Fruit fly (Drosophila melanogaster) whole organism, embryonic: Measurements from ENCODE around the gene CG11374.

ENCODE experiments used
- CG11723 ChIP-seq: fragments of 200-800 bp; sonication (Bioruptor generic); optimal IDR thresholded peaks from 2 replicates; lab custom pipeline; 2017; ENCODE audit warnings: missing biosample characterization, mild to moderate bottlenecking, missing genetic modification characterization
- CG12155 ChIP-seq: fragments of 200-800 bp; sonication (Bioruptor generic); optimal IDR thresholded peaks from 3 replicates; lab custom pipeline; 2016; ENCODE audit warnings: missing biosample characterization, missing genetic modification characterization
- CG13296 ChIP-seq: fragments of 200-800 bp; sonication (Bioruptor generic); optimal IDR thresholded peaks from 3 replicates; lab custom pipeline; 2018; ENCODE audit warnings: missing biosample characterization, mild to moderate bottlenecking, missing genetic modification characterization
- CG14965 ChIP-seq: fragments of 200-800 bp; sonication (Bioruptor generic); optimal IDR thresholded peaks from 2 replicates; lab custom pipeline; 2016; ENCODE audit warnings: missing biosample characterization, missing genetic modification characterization, borderline replicate concordance
- CG15269 ChIP-seq: fragments of 200-800 bp; sonication (Bioruptor generic); optimal IDR thresholded peaks from 2 replicates; lab custom pipeline; 2018; ENCODE audit warnings: missing biosample characterization, mild to moderate bottlenecking, missing genetic modification characterization, moderate library complexity
- CG17385 ChIP-seq: fragments of 200-800 bp; sonication (Bioruptor generic); optimal IDR thresholded peaks from 3 replicates; lab custom pipeline; 2018; ENCODE audit warnings: missing biosample characterization, mild to moderate bottlenecking, missing genetic modification characterization
- CG1832 ChIP-seq: fragments of 200-800 bp; sonication (Bioruptor generic); optimal IDR thresholded peaks from 2 replicates; lab custom pipeline; 2017; ENCODE audit warnings: missing biosample characterization, mild to moderate bottlenecking, missing genetic modification characterization, inconsistent platforms
- CG18764 ChIP-seq: fragments of 200-800 bp; sonication (Bioruptor generic); optimal IDR thresholded peaks from 3 replicates; lab custom pipeline; 2016; ENCODE audit warnings: missing biosample characterization, missing genetic modification characterization
- CG2889 ChIP-seq: fragments of 200-800 bp; sonication (Bioruptor generic); IDR thresholded peaks from 3 replicates; pipeline ENCODE4 v1.3.6; 2022; ENCODE audit warnings: missing biosample characterization, missing genetic modification characterization
- CG30020 ChIP-seq: fragments of 200-800 bp; optimal IDR thresholded peaks from 2 replicates; lab custom pipeline; 2019; ENCODE audit warnings: missing biosample characterization, mild to moderate bottlenecking, missing genetic modification characterization, moderate library complexity
- CG34224 ChIP-seq: fragments of 200-800 bp; sonication (Bioruptor generic); IDR thresholded peaks from 3 replicates; pipeline ENCODE4 v1.3.6; 2022; ENCODE audit warnings: missing biosample characterization, missing genetic modification characterization; ENCODE audit not compliant: partially characterized antibody
- CG34376 ChIP-seq: fragments of 200-800 bp; sonication (Bioruptor generic); optimal IDR thresholded peaks from 2 replicates; lab custom pipeline; 2018; ENCODE audit warnings: missing biosample characterization, mild to moderate bottlenecking, missing genetic modification characterization
- CG5953 ChIP-seq: fragments of 200-800 bp; sonication (Bioruptor generic); IDR thresholded peaks from 2 replicates; pipeline ENCODE4 v1.3.6; 2022; ENCODE audit warnings: missing biosample characterization, missing genetic modification characterization
- CG9437 ChIP-seq: fragments of 200-800 bp; sonication (Bioruptor generic); optimal IDR thresholded peaks from 2 replicates; lab custom pipeline; 2018; ENCODE audit warnings: missing biosample characterization, mild to moderate bottlenecking, missing genetic modification characterization
- CG9817 ChIP-seq: fragments of 200-800 bp; sonication (Bioruptor generic); optimal IDR thresholded peaks from 2 replicates; lab custom pipeline; 2018; ENCODE audit warnings: missing biosample characterization, mild to moderate bottlenecking, missing genetic modification characterization, moderate library complexity
- CG9932 ChIP-seq: fragments of 200-800 bp; sonication (Bioruptor generic); IDR thresholded peaks from 2 replicates; pipeline ENCODE4 v1.3.6; 2022; ENCODE audit warnings: missing biosample characterization, missing genetic modification characterization
- Dll ChIP-seq: fragments of 200-800 bp; sonication (Bioruptor generic); IDR thresholded peaks from 4 replicates; pipeline ENCODE4 v1.3.6; 2022; ENCODE audit warnings: missing biosample characterization, missing genetic modification characterization; ENCODE audit not compliant: partially characterized antibody
- Drgx ChIP-seq: fragments of 200-800 bp; sonication (Bioruptor generic); IDR thresholded peaks from 2 replicates; pipeline ENCODE4 v1.3.6; 2022; ENCODE audit warnings: missing biosample characterization, missing genetic modification characterization
- Elba2 ChIP-seq: fragments of 200-800 bp; sonication (Bioruptor generic); optimal IDR thresholded peaks from 3 replicates; lab custom pipeline; 2016; ENCODE audit warnings: missing biosample characterization, missing genetic modification characterization
- Ets97D ChIP-seq: fragments of 200-800 bp; sonication (Bioruptor generic); optimal IDR thresholded peaks from 3 replicates; lab custom pipeline; 2016; ENCODE audit warnings: missing biosample characterization, missing genetic modification characterization
- Fer3 ChIP-seq: fragments of 200-800 bp; sonication (Bioruptor generic); optimal IDR thresholded peaks from 2 replicates; lab custom pipeline; 2018; ENCODE audit warnings: missing biosample characterization, mild to moderate bottlenecking, missing genetic modification characterization, moderate library complexity
- Hand ChIP-seq: fragments of 200-800 bp; sonication (Bioruptor generic); optimal IDR thresholded peaks from 2 replicates; lab custom pipeline; 2017; ENCODE audit warnings: mild to moderate bottlenecking, missing biosample characterization, missing genetic modification reagents, missing genetic modification characterization
- HmgZ ChIP-seq: fragments of 200-800 bp; sonication (Bioruptor generic); optimal IDR thresholded peaks from 2 replicates; lab custom pipeline; 2018; ENCODE audit warnings: missing biosample characterization, mild to moderate bottlenecking, missing genetic modification characterization
- Hr3 ChIP-seq: fragments of 200-800 bp; sonication (Bioruptor generic); optimal IDR thresholded peaks from 3 replicates; lab custom pipeline; 2016; ENCODE audit warnings: missing biosample characterization, missing genetic modification characterization
- Jarid2 ChIP-seq: fragments of 200-800 bp; sonication (Bioruptor generic); optimal IDR thresholded peaks from 3 replicates; lab custom pipeline; 2017; ENCODE audit warnings: mild to moderate bottlenecking, missing biosample characterization, missing genetic modification reagents, missing genetic modification characterization
- NC2α ChIP-seq: fragments of 200-800 bp; sonication (Bioruptor generic); optimal IDR thresholded peaks from 2 replicates; lab custom pipeline; 2016; ENCODE audit warnings: missing biosample characterization, missing genetic modification characterization
- Nf-YA ChIP-seq: fragments of 200-800 bp; sonication (Bioruptor generic); IDR thresholded peaks from 2 replicates; pipeline ENCODE4 v1.3.6; 2022; ENCODE audit warnings: missing biosample characterization, missing genetic modification characterization
- PHDP ChIP-seq: fragments of 200-800 bp; sonication (Bioruptor generic); optimal IDR thresholded peaks from 3 replicates; lab custom pipeline; 2018; ENCODE audit warnings: missing biosample characterization, mild to moderate bottlenecking, missing genetic modification characterization, moderate library complexity
- Ravus ChIP-seq: fragments of 200-800 bp; sonication (Bioruptor generic); IDR thresholded peaks from 2 replicates; pipeline ENCODE4 v1.3.6; 2022; ENCODE audit warnings: missing biosample characterization, missing genetic modification characterization
- Scr ChIP-seq: fragments of 200-800 bp; sonication (Bioruptor generic); IDR thresholded peaks from 2 replicates; pipeline ENCODE4 v1.3.6; 2022; ENCODE audit warnings: missing biosample characterization, missing genetic modification characterization; ENCODE audit not compliant: partially characterized antibody
- Taf1 ChIP-seq: fragments of 200-800 bp; sonication (Bioruptor generic); IDR thresholded peaks from 2 replicates; pipeline ENCODE4 v1.3.6; 2022; ENCODE audit warnings: missing biosample characterization, missing genetic modification characterization
- Tbp ChIP-seq: fragments of >200 bp; optimal IDR thresholded peaks from 2 replicates; lab custom pipeline; 2018; ENCODE audit warnings: missing biosample characterization, missing genetic modification characterization
- chm ChIP-seq: fragments of 200-800 bp; sonication (Bioruptor generic); IDR thresholded peaks from 2 replicates; pipeline ENCODE4 v1.3.6; 2022; ENCODE audit warnings: missing biosample characterization, missing genetic modification characterization
- crol ChIP-seq: fragments of 200-800 bp; sonication (Bioruptor generic); IDR thresholded peaks from 2 replicates; pipeline ENCODE4 v1.3.6; 2022; ENCODE audit warnings: missing biosample characterization, missing genetic modification characterization
- cwo ChIP-seq: fragments of 200-800 bp; sonication (Bioruptor generic); optimal IDR thresholded peaks from 3 replicates; lab custom pipeline; 2017; ENCODE audit warnings: missing biosample characterization, missing genetic modification characterization, mild to moderate bottlenecking, moderate library complexity, missing genetic modification reagents
- dmrt99B ChIP-seq: fragments of 200-800 bp; sonication (Bioruptor generic); optimal IDR thresholded peaks from 2 replicates; lab custom pipeline; 2018; ENCODE audit warnings: missing biosample characterization, mild to moderate bottlenecking, missing genetic modification characterization, moderate library complexity
- gcm ChIP-seq: fragments of 200-800 bp; sonication (Bioruptor generic); optimal IDR thresholded peaks from 2 replicates; lab custom pipeline; 2019; ENCODE audit warnings: missing biosample characterization, mild to moderate bottlenecking, missing genetic modification characterization, moderate library complexity
- hbn ChIP-seq: fragments of 200-800 bp; sonication (Bioruptor generic); IDR thresholded peaks from 2 replicates; pipeline ENCODE4 v1.3.6; 2022; ENCODE audit warnings: missing biosample characterization, missing genetic modification characterization; ENCODE audit not compliant: partially characterized antibody
- kni ChIP-seq: fragments of 200-800 bp; sonication (Bioruptor generic); optimal IDR thresholded peaks from 3 replicates; lab custom pipeline; 2017; ENCODE audit warnings: mild to moderate bottlenecking, missing biosample characterization, missing genetic modification reagents, missing genetic modification characterization
- lbe ChIP-seq: fragments of 200-800 bp; sonication (Bioruptor generic); optimal IDR thresholded peaks from 2 replicates; lab custom pipeline; 2016; ENCODE audit warnings: missing biosample characterization, mild to moderate bottlenecking, missing genetic modification characterization
- mirr ChIP-seq: fragments of 200-800 bp; sonication (Bioruptor generic); optimal IDR thresholded peaks from 3 replicates; lab custom pipeline; 2018; ENCODE audit warnings: missing biosample characterization, mild to moderate bottlenecking, missing genetic modification characterization
- pan ChIP-seq, 4 experiments: fragments of >200 bp in 3 of 4; fragments of 200-800 bp in 1 of 4; sonication (Bioruptor generic) in 1 of 4; optimal IDR thresholded peaks in 3 of 4; IDR thresholded peaks in 1 of 4; 2 replicates each; pipeline versions ENCODE4 v1.3.6 to Lab custom; 2017 to 2022; ENCODE audit warnings: missing biosample characterization in 2 of 4, missing genetic modification characterization in 2 of 4, mixed read lengths in 1 of 4
- psq ChIP-seq: fragments of 200-800 bp; sonication (Bioruptor generic); optimal IDR thresholded peaks from 2 replicates; lab custom pipeline; 2017; ENCODE audit warnings: missing biosample characterization, missing genetic modification characterization
- salm ChIP-seq: fragments of 200-800 bp; sonication (Bioruptor generic); optimal IDR thresholded peaks from 2 replicates; lab custom pipeline; 2018; ENCODE audit warnings: missing biosample characterization, mild to moderate bottlenecking, missing genetic modification characterization
- sima ChIP-seq: fragments of 200-800 bp; sonication (Bioruptor generic); optimal IDR thresholded peaks from 2 replicates; lab custom pipeline; 2016; ENCODE audit warnings: missing biosample characterization, missing genetic modification characterization
- z ChIP-seq: fragments of 200-800 bp; sonication (Bioruptor generic); IDR thresholded peaks from 3 replicates; pipeline ENCODE4 v1.3.6; 2022; ENCODE audit warnings: missing biosample characterization, missing genetic modification characterization
- zen ChIP-seq: fragments of 200-800 bp; sonication (Bioruptor generic); optimal IDR thresholded peaks from 3 replicates; lab custom pipeline; 2018; ENCODE audit warnings: missing biosample characterization, mild to moderate bottlenecking, missing genetic modification characterization, moderate library complexity

The CG11374 gene

DNA sequence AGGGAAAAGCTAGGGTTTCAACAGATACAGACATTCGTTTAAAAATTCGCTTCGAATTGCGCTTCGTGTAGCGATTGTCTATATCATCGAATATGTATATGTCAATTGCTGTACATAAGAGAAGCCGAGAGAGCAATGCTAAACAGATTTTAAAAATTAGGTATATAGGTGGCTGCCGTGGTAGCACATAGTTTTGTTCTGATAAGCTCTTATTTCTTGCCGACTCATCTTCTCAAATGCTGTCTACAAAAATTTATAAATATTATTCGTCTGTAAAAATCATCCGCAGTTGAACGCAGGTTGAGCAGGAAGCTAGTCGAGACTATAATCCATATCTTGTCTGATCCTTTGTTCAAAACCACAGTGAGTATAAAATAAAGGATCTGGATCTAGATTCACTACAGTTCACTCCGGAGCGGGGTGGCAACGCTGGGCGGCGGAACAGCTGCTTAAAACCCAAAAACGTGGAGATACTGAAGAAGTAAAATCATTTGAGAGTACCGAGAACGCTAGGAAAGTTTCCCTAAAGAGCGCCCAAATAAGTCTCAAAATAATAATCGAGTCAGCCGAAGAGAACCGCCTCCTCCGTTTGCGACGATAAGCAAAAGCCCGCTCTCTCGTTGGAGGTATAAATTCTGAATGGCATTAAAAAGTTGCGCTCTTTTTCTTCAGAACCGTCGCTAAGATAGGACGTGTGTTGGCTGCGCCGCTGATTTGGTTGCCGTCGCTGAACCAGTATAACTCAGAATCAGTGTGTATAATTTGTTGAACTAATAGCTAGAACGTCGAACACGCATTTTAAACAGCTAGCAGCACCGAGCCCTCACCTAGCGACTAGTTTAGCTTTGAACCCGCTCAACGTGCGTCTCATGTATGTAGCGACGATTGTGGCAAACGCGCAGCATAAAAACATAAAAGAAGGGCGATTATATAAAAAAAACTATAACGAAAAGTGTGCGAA, 31.6 kb downstream of the CG11374 start (continued):
- TF ChIP-seq crol (no peak), CG34376 (GFP tag; lab: Kevin White, UChicago) (peak; percentile 89), CG30020 (tag; lab: Kevin White, UChicago) (peak; percentile 16), Hr3 (no peak), CG5953 (GFP tag; lab: Robert Waterston, UW) (no peak), CG9932 (GFP tag; lab: Robert Waterston, UW) (0 out of 2 replicates have a peak, but pooled peaks have one; percentile 29), CG34224 (peak; percentile 70), CG18764 (GFP tag; lab: Kevin White, UChicago) (no peak), Scr (GFP tag; lab: Robert Waterston, UW) (peak; percentile 19; the same call in 1 of the 2 replicates), CG9817 (no peak), CG17385 (GFP tag; lab: Kevin White, UChicago) (peak; percentile 56), mirr (GFP tag; lab: Kevin White, UChicago) (peak; percentile 81), sima (GFP tag; lab: Kevin White, UChicago) (no peak), Jarid2 (GFP tag; lab: Kevin White, UChicago) (peak; percentile 0), gcm (GFP tag; lab: Kevin White, UChicago) (peak; percentile 59), NC2α (no peak), salm (peak; percentile 8), Elba2 (GFP tag; lab: Kevin White, UChicago) (no peak), Taf1 (GFP tag; lab: Robert Waterston, UW) (no peak), lbe (peak; percentile 53), pan (optimal IDR thresholded peaks at IDR 0.05; lab: Kevin White, UChicago) (no peak), pan (GFP tag; optimal IDR thresholded peaks at IDR 0.05 in 1 of 2, IDR thresholded peaks at IDR 0.05 in 1 of 2) (no peak), Ravus (no peak), z (peak; percentile 77), zen (tag; lab: Kevin White, UChicago) (no peak), Fer3 (no peak), CG2889 (no peak), HmgZ (tag; lab: Kevin White, UChicago) (no peak), CG13296 (GFP tag; lab: Kevin White, UChicago) (peak; percentile 64), CG11723 (GFP tag; lab: Kevin White, UChicago) (no peak), Drgx (peak; percentile 5; the same call in 1 of the 2 replicates), CG14965 (GFP tag; lab: Kevin White, UChicago) (no peak), CG15269 (tag; lab: Kevin White, UChicago) (no peak), dmrt99B (tag; lab: Kevin White, UChicago) (no peak), Dll (GFP tag; lab: Robert Waterston, UW) (peak; percentile 53; the same call in 3 of the 4 replicates), CG1832 (no peak), CG12155 (no peak), Hand (GFP tag; lab: Kevin White, UChicago) (peak; percentile 60), kni (GFP tag; lab: Kevin White, UChicago) (peak; percentile 35), Nf-YA (GFP tag; lab: Robert Waterston, UW) (no peak), PHDP (tag; lab: Kevin White, UChicago) (peak; percentile 7), Tbp (GFP tag; lab: Kevin White, UChicago) (no peak), Ets97D (GFP tag; lab: Kevin White, UChicago) (peak; percentile 24), psq (GFP tag; lab: Kevin White, UChicago) (no peak), chm (GFP tag; lab: Robert Waterston, UW) (peak; percentile 61; the same call in 1 of the 2 replicates), cwo (peak; percentile 34), CG9437 (GFP tag; lab: Kevin White, UChicago) (no peak), hbn (GFP tag; lab: Robert Waterston, UW) (peak; percentile 15; the same call in 1 of the 2 replicates)
